Worm (Caenorhabditis elegans) whole organism, L4 larva: ENCODE measurements around the gene aptf-3.

Experiments used
- F26F4.8 ChIP-seq: fragments of 200-800 bp; sonication (Bioruptor generic); conservative IDR thresholded peaks from 2 replicates; pipeline ENCODE4 v1.3.6; 2022; ENCODE audit warnings: missing genetic modification characterization, missing compliant biosample characterization
- lin-39 ChIP-seq: fragments of 150-350 bp; optimal IDR thresholded peaks from 2 replicates; lab custom pipeline; 2014; ENCODE audit warnings: missing biosample characterization, missing genetic modification reagents, missing genetic modification characterization
- nhr-28 ChIP-seq: fragments of 150-350 bp; optimal IDR thresholded peaks from 2 replicates; lab custom pipeline; 2014; ENCODE audit warnings: missing biosample characterization, missing genetic modification characterization
- unc-62 ChIP-seq, 3 experiments: fragments of 150-350 bp in 1 of 3; sonication (generic microtip); optimal IDR thresholded peaks in 2 of 3; peaks in 1 of 3; 1 replicate in 1 of 3; 2 replicates in 2 of 3; lab custom pipeline; 2014 to 2017; ENCODE audit warnings: missing biosample characterization in 3 of 3, missing genetic modification characterization in 3 of 3, missing genetic modification reagents in 3 of 3, missing genotype in 1 of 3
- ztf-11 ChIP-seq: fragments of 150-350 bp; optimal IDR thresholded peaks from 2 replicates; lab custom pipeline; 2014; ENCODE audit warnings: missing biosample characterization, missing genetic modification characterization

ce11 chrII:8583035-8583434, 11.0 kb upstream of the aptf-3 start:
- TF ChIP-seq unc-62 (GFP tag; optimal IDR thresholded peaks at IDR 0.05 in 1 of 2; lab: Kevin White, UChicago), result no peak
- no peak for TF ChIP-seq unc-62 (tag; optimal IDR thresholded peaks at IDR 0.05; lab: Kevin White, UChicago)
- TF ChIP-seq F26F4.8 (GFP tag; lab: Robert Waterston, UW), result no peak
- no peak for TF ChIP-seq nhr-28 (tag; lab: Kevin White, UChicago)
- TF ChIP-seq ztf-11 (tag; lab: Kevin White, UChicago), result no peak
- no peak for TF ChIP-seq lin-39 (tag; lab: Kevin White, UChicago)
